Fruit fly (Drosophila melanogaster) whole organism, prepupa: ENCODE data around the gene CG13921.
A peak's percentile ranks its signal among the peaks of the same experiment; 100 is the strongest.

Experiments used
- CG10631 ChIP-seq: fragments of 200-800 bp; sonication (Bioruptor generic); optimal IDR thresholded peaks from 2 replicates; lab custom pipeline; 2016; ENCODE audit warnings: missing biosample characterization, missing genetic modification characterization
- CG11762 ChIP-seq: fragments of 200-800 bp; sonication (Bioruptor generic); optimal IDR thresholded peaks from 3 replicates; lab custom pipeline; 2016; ENCODE audit warnings: missing biosample characterization, missing genetic modification characterization; ENCODE audit not compliant: insufficient read depth
- CG1621 ChIP-seq: fragments of 200-800 bp; sonication (Bioruptor generic); optimal IDR thresholded peaks from 3 replicates; lab custom pipeline; 2018; ENCODE audit warnings: missing biosample characterization, mild to moderate bottlenecking, missing genetic modification characterization
- CG3032 ChIP-seq: fragments of 200-800 bp; optimal IDR thresholded peaks from 2 replicates; lab custom pipeline; 2019; ENCODE audit warnings: missing biosample characterization, mild to moderate bottlenecking, missing genetic modification characterization, moderate library complexity
- CG31627 ChIP-seq: fragments of 200-800 bp; sonication (Bioruptor generic); optimal IDR thresholded peaks from 3 replicates; lab custom pipeline; 2016; ENCODE audit warnings: missing biosample characterization, missing genetic modification characterization
- CG32006 ChIP-seq: fragments of 200-800 bp; sonication (Bioruptor generic); optimal IDR thresholded peaks from 3 replicates; lab custom pipeline; 2017; ENCODE audit warnings: missing biosample characterization, mild to moderate bottlenecking, missing genetic modification characterization
- CG6808 ChIP-seq: fragments of 200-800 bp; sonication (Bioruptor generic); optimal IDR thresholded peaks from 3 replicates; lab custom pipeline; 2017; ENCODE audit warnings: missing biosample characterization, missing genetic modification characterization, mild to moderate bottlenecking, moderate library complexity, missing genetic modification reagents
- CG6854 ChIP-seq: fragments of 200-800 bp; sonication (Bioruptor generic); optimal IDR thresholded peaks from 2 replicates; lab custom pipeline; 2017; ENCODE audit warnings: missing biosample characterization, mild to moderate bottlenecking, missing genetic modification characterization
- CG8632 ChIP-seq: fragments of 200-800 bp; sonication (Bioruptor generic); optimal IDR thresholded peaks from 3 replicates; lab custom pipeline; 2016; ENCODE audit warnings: missing biosample characterization, missing genetic modification characterization
- CG9139 ChIP-seq: fragments of 200-800 bp; sonication (Bioruptor generic); optimal IDR thresholded peaks from 3 replicates; lab custom pipeline; 2017; ENCODE audit warnings: missing biosample characterization, mild to moderate bottlenecking, missing genetic modification characterization
- Eip75B ChIP-seq: fragments of 200-800 bp; sonication (Bioruptor generic); optimal IDR thresholded peaks from 3 replicates; lab custom pipeline; 2016; ENCODE audit warnings: missing biosample characterization, missing genetic modification characterization
- Eip78C ChIP-seq: fragments of 200-800 bp; sonication (Bioruptor generic); peaks from one replicate; lab custom pipeline; 2016; ENCODE audit warnings: missing biosample characterization, missing genetic modification characterization
- Ets96B ChIP-seq: fragments of 200-800 bp; optimal IDR thresholded peaks from 2 replicates; lab custom pipeline; 2019; ENCODE audit warnings: missing biosample characterization, mild to moderate bottlenecking, missing genetic modification characterization, moderate library complexity
- Gug ChIP-seq: fragments of 200-800 bp; sonication (Bioruptor generic); IDR thresholded peaks from 2 replicates; pipeline ENCODE4 v1.3.6; 2022; ENCODE audit warnings: missing biosample characterization, missing genetic modification characterization
- Hr39 ChIP-seq: fragments of 200-800 bp; sonication (Bioruptor generic); optimal IDR thresholded peaks from 2 replicates; lab custom pipeline; 2016; ENCODE audit warnings: missing biosample characterization, missing genetic modification characterization
- Hr4 ChIP-seq: fragments of 200-800 bp; sonication (Bioruptor generic); optimal IDR thresholded peaks from 3 replicates; lab custom pipeline; 2016; ENCODE audit warnings: missing biosample characterization, missing genetic modification characterization
- Met ChIP-seq: fragments of 200-800 bp; sonication (Bioruptor generic); optimal IDR thresholded peaks from 3 replicates; lab custom pipeline; 2016; ENCODE audit warnings: missing biosample characterization, missing genetic modification characterization
- Sox15 ChIP-seq: fragments of 200-800 bp; sonication (Bioruptor generic); optimal IDR thresholded peaks from 3 replicates; lab custom pipeline; 2016; ENCODE audit warnings: missing biosample characterization, missing genetic modification characterization
- achi ChIP-seq: fragments of 200-800 bp; sonication (Bioruptor generic); optimal IDR thresholded peaks from 3 replicates; lab custom pipeline; 2016; ENCODE audit warnings: missing biosample characterization, missing genetic modification characterization
- acj6 ChIP-seq: fragments of 200-800 bp; sonication (Bioruptor generic); optimal IDR thresholded peaks from 3 replicates; lab custom pipeline; 2016; ENCODE audit warnings: missing biosample characterization, missing genetic modification characterization
- dac ChIP-seq: fragments of 200-800 bp; sonication (Bioruptor generic); optimal IDR thresholded peaks from 2 replicates; lab custom pipeline; 2017; ENCODE audit warnings: missing biosample characterization, mild to moderate bottlenecking, missing genetic modification characterization
- dsx ChIP-seq: fragments of 200-800 bp; optimal IDR thresholded peaks from 3 replicates; lab custom pipeline; 2019; ENCODE audit warnings: missing biosample characterization, mild to moderate bottlenecking, missing genetic modification characterization, moderate library complexity; ENCODE audit not compliant: poor library complexity, severe bottlenecking
- esn ChIP-seq: fragments of 200-800 bp; sonication (Bioruptor generic); optimal IDR thresholded peaks from 2 replicates; lab custom pipeline; 2016; ENCODE audit warnings: missing biosample characterization, mild to moderate bottlenecking, missing genetic modification characterization, moderate library complexity
- fd59A ChIP-seq: fragments of 200-800 bp; sonication (Bioruptor generic); optimal IDR thresholded peaks from 2 replicates; lab custom pipeline; 2017; ENCODE audit warnings: missing biosample characterization, mild to moderate bottlenecking, missing genetic modification characterization, missing genetic modification reagents
- fd85E ChIP-seq: fragments of 200-800 bp; sonication (Bioruptor generic); optimal IDR thresholded peaks from 3 replicates; lab custom pipeline; 2016; ENCODE audit warnings: missing biosample characterization, missing genetic modification characterization
- fkh ChIP-seq: fragments of 200-800 bp; sonication (Bioruptor generic); optimal IDR thresholded peaks from 3 replicates; lab custom pipeline; 2017; ENCODE audit warnings: missing biosample characterization, mild to moderate bottlenecking, missing genetic modification characterization, moderate library complexity
- net ChIP-seq: fragments of 200-800 bp; sonication (Bioruptor generic); optimal IDR thresholded peaks from 3 replicates; lab custom pipeline; 2016; ENCODE audit warnings: missing biosample characterization, missing genetic modification characterization
- salr ChIP-seq, 2 experiments: fragments of 200-800 bp; sonication (Bioruptor generic); optimal IDR thresholded peaks; 3 replicates each; lab custom pipeline; 2016 to 2018; ENCODE audit warnings: missing biosample characterization in 2 of 2, missing genetic modification characterization in 2 of 2, mild to moderate bottlenecking in 1 of 2
- ss ChIP-seq, 2 experiments: fragments of 200-800 bp; sonication (Bioruptor generic); optimal IDR thresholded peaks; 2 replicates in 1 of 2; 3 replicates in 1 of 2; lab custom pipeline; 2017 to 2018; ENCODE audit warnings: mild to moderate bottlenecking in 2 of 2, missing biosample characterization in 2 of 2, missing genetic modification characterization in 2 of 2, moderate library complexity in 1 of 2
- svp ChIP-seq: fragments of 200-800 bp; sonication (Bioruptor generic); peaks from one replicate; lab custom pipeline; 2016; ENCODE audit warnings: missing biosample characterization, missing genetic modification characterization
- topi ChIP-seq: fragments of 200-800 bp; sonication (Bioruptor generic); optimal IDR thresholded peaks from 3 replicates; lab custom pipeline; 2016; ENCODE audit warnings: missing biosample characterization, missing genetic modification characterization
- vri ChIP-seq: fragments of 200-800 bp; sonication (Bioruptor generic); optimal IDR thresholded peaks from 3 replicates; lab custom pipeline; 2016; ENCODE audit warnings: missing biosample characterization, mild to moderate bottlenecking, missing genetic modification characterization

The CG13921 gene

dm6 chr3L:1741655-1742551, 4.8 kb upstream of the CG13921 start:
- TF ChIP-seq salr (GFP tag; optimal IDR thresholded peaks at IDR 0.05; lab: Kevin White, UChicago) (no peak), vri (GFP tag; lab: Kevin White, UChicago) (peak; percentile 60), CG6854 (no peak), fkh (GFP tag; lab: Kevin White, UChicago) (peak; percentile 55), Gug (GFP tag; lab: Robert Waterston, UW) (no peak), fd59A (no peak), svp (peak; percentile 88), CG10631 (GFP tag; lab: Kevin White, UChicago) (no peak), CG6808 (GFP tag; lab: Kevin White, UChicago) (no peak), CG1621 (no peak), Ets96B (tag; lab: Kevin White, UChicago) (no peak), CG3032 (tag; lab: Kevin White, UChicago) (no peak), CG31627 (no peak), Eip75B (GFP tag; lab: Kevin White, UChicago) (no peak), acj6 (GFP tag; lab: Kevin White, UChicago) (no peak), esn (GFP tag; lab: Kevin White, UChicago) (no peak), Eip78C (GFP tag; lab: Kevin White, UChicago) (peak; percentile 22)
- TF ChIP-seq, all 60 proteins: peak for 4

dm6 chr3L:1742552-1743097, 4.1 kb upstream of the CG13921 start:
- TF ChIP-seq Hr39, result no peak
- TF ChIP-seq fkh (GFP tag; lab: Kevin White, UChicago), result peak; percentile 90
- TF ChIP-seq CG31627, result no peak
- peak; percentile 11 for TF ChIP-seq fd59A
- TF ChIP-seq svp, result peak; percentile 43
- TF ChIP-seq fd85E, result no peak
- peak; percentile 45 for TF ChIP-seq Eip78C (GFP tag; lab: Kevin White, UChicago)
- no peak for TF ChIP-seq Eip75B (GFP tag; lab: Kevin White, UChicago)
- no peak for TF ChIP-seq net (GFP tag; lab: Kevin White, UChicago)
- TF ChIP-seq, all 60 proteins: peak for 4

- TF ChIP-seq Sox15 (GFP tag; lab: Kevin White, UChicago), result no peak
- TF ChIP-seq CG8632, result no peak
- TF ChIP-seq CG9139, result no peak
- TF ChIP-seq Hr4 (GFP tag; lab: Kevin White, UChicago), result no peak
- no peak for TF ChIP-seq achi (GFP tag; lab: Kevin White, UChicago)
- no peak for TF ChIP-seq topi (GFP tag; lab: Kevin White, UChicago)
- TF ChIP-seq Ets96B (tag; lab: Kevin White, UChicago), result no peak
- TF ChIP-seq vri (GFP tag; lab: Kevin White, UChicago), result peak; percentile 34
- TF ChIP-seq CG10631 (GFP tag; lab: Kevin White, UChicago), result no peak
These were observed 1.3 kb upstream of the CG13921 start for dm6 chr3L:1745432-1745831.

- TF ChIP-seq ss (GFP tag; optimal IDR thresholded peaks at IDR 0.05; lab: Kevin White, UChicago) (peak in 1 of 2 experiments; percentile 25), svp (peak; percentile 38), Met (GFP tag; lab: Kevin White, UChicago) (peak; percentile 5), dac (GFP tag; lab: Kevin White, UChicago) (no peak), esn (GFP tag; lab: Kevin White, UChicago) (peak; percentile 7), dsx (GFP tag; lab: Kevin White, UChicago) (no peak), CG32006 (GFP tag; lab: Kevin White, UChicago) (peak; percentile 5), Eip78C (GFP tag; lab: Kevin White, UChicago) (peak; percentile 57), CG11762 (no peak)
These were observed 1.5 kb downstream of the CG13921 start for dm6 chr3L:1748218-1748617.
